Fruit fly (Drosophila melanogaster): ENCODE data around the gene CG3323.

Gene CG3323

DNA sequence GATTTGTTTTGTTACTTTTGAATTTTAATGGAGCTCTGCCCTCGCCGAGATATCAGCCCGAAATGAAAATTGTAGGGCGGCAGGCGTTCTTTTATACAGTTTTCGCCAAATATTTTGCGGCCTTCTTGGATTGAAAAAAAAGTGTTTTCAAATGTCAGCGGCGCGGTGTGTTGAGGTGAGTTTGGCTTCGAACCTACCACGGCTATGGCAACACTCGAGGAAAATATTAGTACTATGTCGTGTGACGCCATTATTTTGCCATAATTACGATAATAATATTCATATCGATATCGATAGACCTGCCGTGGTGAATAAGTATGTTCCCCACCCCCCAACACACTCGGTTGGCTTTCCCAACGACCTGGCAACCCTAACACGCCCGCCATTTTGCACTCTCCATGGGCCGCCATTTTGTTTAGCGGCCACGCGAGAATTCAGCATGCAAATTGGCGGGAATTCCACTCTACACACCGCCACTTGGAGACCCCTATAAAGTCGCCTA, 6.4 kb upstream of the CG3323 start, which contains the start of the genes TrxT and dhd:
Gene TrxT (minus strand): TSS at position 51 of the 502 bp plus-strand sequence.
Gene dhd (plus strand): TSS at position 334 of the 502 bp plus-strand sequence.
- TF ChIP-seq psq (optimal IDR thresholded peaks at IDR 0.05) (no peak), ttk (optimal IDR thresholded peaks at IDR 0.05) (no peak), Myc (optimal IDR thresholded peaks at IDR 0.05) (no peak), insv (optimal IDR thresholded peaks at IDR 0.05) (no peak), Sin3A (optimal IDR thresholded peaks at IDR 0.05) (no peak), h (optimal IDR thresholded peaks at IDR 0.05) (no peak)

DNA sequence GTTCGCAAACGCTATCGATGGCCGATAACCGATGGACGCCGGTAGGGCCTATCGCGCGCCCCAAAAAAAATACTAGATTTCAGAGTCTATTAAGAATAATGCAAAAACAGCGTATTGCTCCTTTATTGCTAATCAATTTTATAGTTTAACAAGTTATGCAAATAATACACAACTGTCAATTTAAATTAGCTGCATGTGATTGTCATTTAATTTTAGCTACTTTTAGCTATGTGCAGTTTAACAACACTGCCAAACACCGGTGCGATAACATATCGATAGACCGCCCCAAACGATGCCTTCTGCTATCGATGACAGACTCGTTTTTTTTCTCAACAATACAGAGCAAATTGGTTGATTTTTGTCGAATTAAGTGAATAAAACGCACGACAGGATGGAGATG, 3.5 kb upstream of the CG3323 start, which contains the start of the genes Cdk7 and snf:
Gene Cdk7 (minus strand): TSS at position 21 of the 400 bp plus-strand sequence.
Gene snf (plus strand): TSS at position 280 of the 400 bp plus-strand sequence.
- TF ChIP-seq psq (optimal IDR thresholded peaks at IDR 0.05), result no peak
- TF ChIP-seq Sin3A (optimal IDR thresholded peaks at IDR 0.05), result no peak
- no peak for TF ChIP-seq ttk (optimal IDR thresholded peaks at IDR 0.05)
- no peak for TF ChIP-seq insv (optimal IDR thresholded peaks at IDR 0.05)
- TF ChIP-seq Myc (optimal IDR thresholded peaks at IDR 0.05), result no peak
- no peak for TF ChIP-seq h (optimal IDR thresholded peaks at IDR 0.05)

dm6 chrX:5307317-5307716, 1.8 kb upstream of the CG3323 start, which contains the start of gene CG17764:
Gene CG17764, minus strand, starts transcription at chrX:5307417.
- no peak for TF ChIP-seq Myc (optimal IDR thresholded peaks at IDR 0.05)
- TF ChIP-seq ttk (optimal IDR thresholded peaks at IDR 0.05), result no peak
- TF ChIP-seq psq (optimal IDR thresholded peaks at IDR 0.05), result no peak
- no peak for TF ChIP-seq h (optimal IDR thresholded peaks at IDR 0.05)
- TF ChIP-seq insv (optimal IDR thresholded peaks at IDR 0.05), result no peak
- TF ChIP-seq Sin3A (optimal IDR thresholded peaks at IDR 0.05), result no peak

- TF ChIP-seq insv (optimal IDR thresholded peaks at IDR 0.05) (no peak), h (optimal IDR thresholded peaks at IDR 0.05) (no peak), psq (optimal IDR thresholded peaks at IDR 0.05) (no peak), Myc (optimal IDR thresholded peaks at IDR 0.05) (no peak), Sin3A (optimal IDR thresholded peaks at IDR 0.05) (no peak), ttk (optimal IDR thresholded peaks at IDR 0.05) (no peak)
These were observed 4.7 kb downstream of the CG3323 start for dm6 chrX:5300623-5301283.

DNA sequence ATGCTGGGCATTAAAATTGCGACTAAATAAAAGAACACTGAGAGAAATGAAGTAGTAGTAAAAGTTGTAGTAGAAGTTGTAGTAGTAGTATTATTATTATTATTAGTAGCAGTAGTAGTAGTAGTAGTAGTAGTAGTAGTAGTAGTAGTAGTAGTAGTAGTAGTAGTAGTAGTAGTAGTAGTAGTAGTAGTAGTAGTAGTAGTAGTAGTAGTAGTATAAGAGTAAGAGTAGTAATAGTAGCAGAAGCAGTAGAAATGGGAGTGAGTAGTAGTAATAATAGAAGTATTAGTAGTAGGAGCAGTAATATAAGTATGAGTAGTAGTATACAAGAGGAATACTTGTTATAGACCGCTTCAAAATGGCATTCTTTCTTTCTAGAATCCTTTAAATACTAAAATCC, 5.5 kb downstream of the CG3323 start:
- TF ChIP-seq Sin3A (optimal IDR thresholded peaks at IDR 0.05), result no peak
- TF ChIP-seq insv (optimal IDR thresholded peaks at IDR 0.05), result no peak
- TF ChIP-seq ttk (optimal IDR thresholded peaks at IDR 0.05), result no peak
- TF ChIP-seq Myc (optimal IDR thresholded peaks at IDR 0.05), result no peak
- no peak for TF ChIP-seq psq (optimal IDR thresholded peaks at IDR 0.05)
- TF ChIP-seq h (optimal IDR thresholded peaks at IDR 0.05), result no peak

DNA sequence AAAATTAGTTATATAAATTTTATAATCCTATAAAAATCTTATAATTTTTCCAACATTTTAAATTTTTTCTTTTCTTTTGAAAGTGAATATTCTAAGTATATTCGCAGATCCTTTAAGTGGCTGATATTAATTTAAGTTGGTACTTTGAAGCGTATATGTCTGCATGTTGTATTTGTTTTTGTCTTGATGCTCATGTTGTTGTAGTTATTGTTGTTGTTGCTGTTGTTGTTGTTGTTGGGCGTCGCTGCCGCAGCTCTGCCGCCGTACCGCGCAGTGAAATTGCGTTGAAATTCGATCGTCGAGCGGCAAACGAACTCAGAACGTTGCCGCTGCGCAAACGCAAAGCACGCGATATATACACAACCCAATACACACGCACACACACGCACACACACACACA, 9.7 kb downstream of the CG3323 start, which contains the start of gene CG42749:
Gene CG42749 (plus strand): TSS at position 301 of the 400 bp plus-strand sequence.
- TF ChIP-seq psq (optimal IDR thresholded peaks at IDR 0.05) (no peak), insv (optimal IDR thresholded peaks at IDR 0.05) (no peak), Sin3A (optimal IDR thresholded peaks at IDR 0.05) (no peak), h (optimal IDR thresholded peaks at IDR 0.05) (no peak), Myc (optimal IDR thresholded peaks at IDR 0.05) (no peak), ttk (optimal IDR thresholded peaks at IDR 0.05) (no peak)

DNA sequence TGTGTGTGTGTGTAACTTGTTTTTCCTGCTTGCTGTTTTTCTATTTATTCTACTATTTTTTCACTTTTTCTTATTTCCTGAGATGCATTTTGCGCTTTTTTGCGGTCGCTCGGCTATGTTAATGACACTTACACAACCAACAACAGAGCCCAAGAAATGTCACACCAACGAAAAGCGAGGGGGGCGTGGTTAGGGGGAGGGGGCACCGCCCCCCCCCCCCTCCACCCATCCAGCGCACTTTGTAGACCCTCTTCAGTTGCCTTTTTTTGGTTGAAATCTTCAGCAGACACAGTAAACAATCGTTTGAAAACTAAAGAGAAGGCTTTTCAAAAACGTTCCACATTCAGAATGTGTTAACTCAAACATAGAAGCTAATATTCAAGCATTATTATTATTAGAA, 12.3 kb downstream of the CG3323 start:
- TF ChIP-seq ttk (optimal IDR thresholded peaks at IDR 0.05) (no peak), psq (optimal IDR thresholded peaks at IDR 0.05) (no peak), Myc (optimal IDR thresholded peaks at IDR 0.05) (no peak), h (optimal IDR thresholded peaks at IDR 0.05) (no peak), insv (optimal IDR thresholded peaks at IDR 0.05) (no peak), Sin3A (optimal IDR thresholded peaks at IDR 0.05) (no peak)

dm6 chrX:5289692-5290091, 15.8 kb downstream of the CG3323 start:
- TF ChIP-seq h (optimal IDR thresholded peaks at IDR 0.05), result no peak
- TF ChIP-seq psq (optimal IDR thresholded peaks at IDR 0.05), result no peak
- TF ChIP-seq ttk (optimal IDR thresholded peaks at IDR 0.05), result no peak
- no peak for TF ChIP-seq insv (optimal IDR thresholded peaks at IDR 0.05)
- no peak for TF ChIP-seq Myc (optimal IDR thresholded peaks at IDR 0.05)
- TF ChIP-seq Sin3A (optimal IDR thresholded peaks at IDR 0.05), result no peak

DNA sequence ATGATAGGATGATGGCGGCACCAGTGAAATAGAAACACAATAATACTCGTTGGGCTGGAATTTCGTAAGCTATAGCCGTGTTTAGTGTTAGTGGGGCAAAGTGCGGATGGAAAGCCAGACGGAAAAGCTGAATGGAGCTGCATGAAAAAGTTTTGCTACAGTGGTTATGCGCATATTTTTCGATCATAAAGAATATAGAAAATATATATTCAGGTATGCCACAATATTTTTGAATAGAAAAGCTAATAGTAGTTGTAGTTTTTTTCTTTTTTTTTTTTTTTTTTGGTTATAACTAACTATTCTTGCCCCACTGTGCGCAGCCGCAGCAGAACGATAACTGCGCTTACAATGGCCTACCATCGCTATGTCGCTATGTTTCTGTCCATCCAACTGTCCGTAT, 19.0 kb downstream of the CG3323 start:
- no peak for TF ChIP-seq Sin3A (optimal IDR thresholded peaks at IDR 0.05)

- TF ChIP-seq insv (optimal IDR thresholded peaks at IDR 0.05) (no peak), Sin3A (optimal IDR thresholded peaks at IDR 0.05) (no peak), ttk (optimal IDR thresholded peaks at IDR 0.05) (no peak), h (optimal IDR thresholded peaks at IDR 0.05) (no peak), Myc (optimal IDR thresholded peaks at IDR 0.05) (no peak)
These were observed 19.7 kb downstream of the CG3323 start for dm6 chrX:5285835-5286234.
